Worm (Caenorhabditis elegans) whole organism, midembryonic: ENCODE results near the gene acl-2.

Experiments
- T22C8.4 ChIP-seq: fragments of 200-800 bp; sonication (Bioruptor generic); IDR thresholded peaks from 2 replicates; pipeline ENCODE4 v1.3.6; 2022; ENCODE audit warnings: missing genetic modification characterization, missing compliant biosample characterization
- cog-1 ChIP-seq: sonication (generic microtip); optimal IDR thresholded peaks from 2 replicates; lab custom pipeline; 2016; ENCODE audit warnings: missing genetic modification characterization, missing compliant biosample characterization
- flt-1 ChIP-seq: fragments of 200-800 bp; sonication (Bioruptor generic); IDR thresholded peaks from 2 replicates; pipeline ENCODE4 v1.3.6; 2022; ENCODE audit warnings: missing genetic modification characterization, missing compliant biosample characterization
- klf-2 ChIP-seq: fragments of 200-800 bp; sonication (Bioruptor generic); conservative IDR thresholded peaks from 2 replicates; pipeline ENCODE4 v1.3.6; 2022; ENCODE audit warnings: missing genetic modification reagents, missing genetic modification characterization, missing compliant biosample characterization
- med-1 ChIP-seq: sonication (generic microtip); optimal IDR thresholded peaks from 2 replicates; lab custom pipeline; 2017; ENCODE audit warnings: missing genetic modification characterization, mild to moderate bottlenecking, missing compliant biosample characterization, antibody characterized with exemption, missing genetic modification reagents; ENCODE audit not compliant: insufficient read depth
- ref-1 ChIP-seq: fragments of 200-800 bp; sonication (Bioruptor generic); conservative IDR thresholded peaks from 2 replicates; pipeline ENCODE4 v1.3.6; 2022; ENCODE audit warnings: missing genetic modification reagents, missing genetic modification characterization, missing compliant biosample characterization
- ztf-23 ChIP-seq: fragments of 200-800 bp; sonication (Bioruptor generic); IDR thresholded peaks from 2 replicates; pipeline ENCODE4 v1.3.6; 2022; ENCODE audit warnings: missing genetic modification reagents, missing genetic modification characterization, missing compliant biosample characterization
- ztf-29 ChIP-seq: fragments of 200-800 bp; sonication (Bioruptor generic); IDR thresholded peaks from 2 replicates; pipeline ENCODE4 v1.3.6; 2022; ENCODE audit warnings: missing genetic modification reagents, missing genetic modification characterization, missing compliant biosample characterization

DNA sequence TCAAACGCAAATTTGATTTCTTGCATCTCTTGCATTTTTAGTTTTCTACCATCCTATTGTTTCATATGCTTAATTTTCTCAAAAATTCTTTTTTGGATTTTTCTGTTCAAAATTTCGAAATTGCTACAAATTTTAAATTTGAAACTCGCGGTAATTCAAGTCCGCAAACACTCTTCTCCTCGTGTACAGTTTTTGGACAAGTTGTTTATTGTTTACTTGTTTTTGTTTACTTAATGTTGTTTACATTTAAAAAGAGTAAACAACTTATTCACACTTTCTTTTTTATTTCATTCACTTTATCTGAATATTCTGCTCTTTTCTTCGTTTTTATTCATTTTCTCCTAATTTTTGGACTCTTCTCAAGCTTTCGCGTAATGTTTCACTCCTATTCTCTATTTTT, 12.6 kb downstream of the acl-2 start:
- TF ChIP-seq flt-1 (GFP tag; lab: Robert Waterston, UW), result no peak
- no peak for TF ChIP-seq ref-1
- no peak for TF ChIP-seq ztf-23
- TF ChIP-seq med-1 (GFP tag; lab: Kevin White, UChicago), result no peak
- TF ChIP-seq klf-2 (GFP tag; lab: Robert Waterston, UW), result no peak
- no peak for TF ChIP-seq T22C8.4 (GFP tag; lab: Robert Waterston, UW)
- TF ChIP-seq ztf-29 (GFP tag; lab: Robert Waterston, UW), result no peak
- no peak for TF ChIP-seq cog-1 (tag; lab: Kevin White, UChicago)
